Worm (Caenorhabditis elegans) whole organism, midembryonic: ENCODE measurements around the gene try-10.

ENCODE experiments used
- T22C8.4 ChIP-seq: fragments of 200-800 bp; sonication (Bioruptor generic); IDR thresholded peaks from 2 replicates; pipeline ENCODE4 v1.3.6; 2022; ENCODE audit warnings: missing genetic modification characterization, missing compliant biosample characterization
- cog-1 ChIP-seq: sonication (generic microtip); optimal IDR thresholded peaks from 2 replicates; lab custom pipeline; 2016; ENCODE audit warnings: missing genetic modification characterization, missing compliant biosample characterization
- flt-1 ChIP-seq: fragments of 200-800 bp; sonication (Bioruptor generic); IDR thresholded peaks from 2 replicates; pipeline ENCODE4 v1.3.6; 2022; ENCODE audit warnings: missing genetic modification characterization, missing compliant biosample characterization
- klf-2 ChIP-seq: fragments of 200-800 bp; sonication (Bioruptor generic); conservative IDR thresholded peaks from 2 replicates; pipeline ENCODE4 v1.3.6; 2022; ENCODE audit warnings: missing genetic modification reagents, missing genetic modification characterization, missing compliant biosample characterization
- med-1 ChIP-seq: sonication (generic microtip); optimal IDR thresholded peaks from 2 replicates; lab custom pipeline; 2017; ENCODE audit warnings: missing genetic modification characterization, mild to moderate bottlenecking, missing compliant biosample characterization, antibody characterized with exemption, missing genetic modification reagents; ENCODE audit not compliant: insufficient read depth
- ref-1 ChIP-seq: fragments of 200-800 bp; sonication (Bioruptor generic); conservative IDR thresholded peaks from 2 replicates; pipeline ENCODE4 v1.3.6; 2022; ENCODE audit warnings: missing genetic modification reagents, missing genetic modification characterization, missing compliant biosample characterization
- tab-1 ChIP-seq: fragments of 200-800 bp; sonication (Bioruptor generic); IDR thresholded peaks from 2 replicates; pipeline ENCODE4 v1.3.6; 2022; ENCODE audit warnings: missing genetic modification characterization, missing compliant biosample characterization
- ztf-23 ChIP-seq: fragments of 200-800 bp; sonication (Bioruptor generic); IDR thresholded peaks from 2 replicates; pipeline ENCODE4 v1.3.6; 2022; ENCODE audit warnings: missing genetic modification reagents, missing genetic modification characterization, missing compliant biosample characterization
- ztf-29 ChIP-seq: fragments of 200-800 bp; sonication (Bioruptor generic); IDR thresholded peaks from 2 replicates; pipeline ENCODE4 v1.3.6; 2022; ENCODE audit warnings: missing genetic modification reagents, missing genetic modification characterization, missing compliant biosample characterization

DNA sequence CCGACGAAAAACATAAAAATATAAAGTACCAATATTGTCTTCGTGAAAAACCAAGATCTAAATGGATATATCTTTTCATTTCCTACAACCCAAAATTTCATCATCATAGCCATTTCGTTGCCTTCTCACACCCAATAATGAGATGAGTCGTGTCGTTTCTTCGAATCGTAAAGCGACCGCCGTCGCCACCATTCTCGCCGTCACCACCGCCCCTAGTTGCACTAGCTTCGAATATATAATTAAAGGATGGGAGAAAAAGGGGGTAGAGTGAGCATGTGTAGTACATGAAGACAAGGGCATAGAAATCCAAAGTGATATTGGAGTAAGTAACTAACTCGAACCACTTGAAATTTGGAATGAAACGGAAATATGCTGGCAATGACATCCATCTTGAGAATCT, 9.2 kb upstream of the try-10 start:
- TF ChIP-seq flt-1 (GFP tag; lab: Robert Waterston, UW) (no peak), med-1 (GFP tag; lab: Kevin White, UChicago) (no peak), cog-1 (tag; lab: Kevin White, UChicago) (no peak), T22C8.4 (GFP tag; lab: Robert Waterston, UW) (no peak), ref-1 (GFP tag; lab: Robert Waterston, UW) (no peak), tab-1 (GFP tag; lab: Robert Waterston, UW) (no peak), ztf-29 (GFP tag; lab: Robert Waterston, UW) (no peak), klf-2 (GFP tag; lab: Robert Waterston, UW) (no peak), ztf-23 (GFP tag; lab: Robert Waterston, UW) (no peak)
